Worm (Caenorhabditis elegans) whole organism, late embryonic: ENCODE data around the gene aqp-8.

ENCODE experiments used
- ama-1 ChIP-seq: fragments of 150-350 bp; optimal IDR thresholded peaks from 2 replicates; lab custom pipeline; 2014
- fkh-10 ChIP-seq: fragments of 150-350 bp; optimal IDR thresholded peaks from 2 replicates; lab custom pipeline; 2014; ENCODE audit warnings: missing biosample characterization, missing genetic modification reagents, missing genetic modification characterization
- nhr-11 ChIP-seq: fragments of 150-350 bp; optimal IDR thresholded peaks from 2 replicates; lab custom pipeline; 2014; ENCODE audit warnings: missing biosample characterization, missing genetic modification characterization
- odd-2 ChIP-seq: sonication (generic microtip); optimal IDR thresholded peaks from 2 replicates; lab custom pipeline; 2017; ENCODE audit warnings: antibody characterized with exemption, mild to moderate bottlenecking, missing genetic modification characterization, missing compliant biosample characterization
- pqm-1 ChIP-seq: sonication (generic microtip); optimal IDR thresholded peaks from 2 replicates; lab custom pipeline; 2016; ENCODE audit warnings: missing genetic modification characterization, missing compliant biosample characterization
- syd-9 ChIP-seq: sonication (generic microtip); optimal IDR thresholded peaks from 2 replicates; lab custom pipeline; 2016; ENCODE audit warnings: mild to moderate bottlenecking, missing genetic modification characterization, moderate library complexity, missing compliant biosample characterization
- unc-3 ChIP-seq, 2 experiments: fragments of 200-800 bp in 1 of 2; sonication (Bioruptor generic) in 1 of 2; sonication (generic microtip) in 1 of 2; conservative IDR thresholded peaks in 1 of 2; optimal IDR thresholded peaks in 1 of 2; 2 replicates each; pipeline versions ENCODE4 v1.3.6 to Lab custom; 2016 to 2022; ENCODE audit warnings: missing compliant biosample characterization in 2 of 2, missing genetic modification characterization in 2 of 2, missing genetic modification reagents in 1 of 2
- unc-55 ChIP-seq: sonication (generic microtip); optimal IDR thresholded peaks from 2 replicates; lab custom pipeline; 2017; ENCODE audit warnings: missing biosample characterization, missing genetic modification reagents, missing genetic modification characterization

ce11 chrX:4715107-4715506 is 10.3 kb upstream of the aqp-8 start, which contains the start of gene rpl-25.1:
- TF ChIP-seq unc-3 (GFP tag; conservative IDR thresholded peaks at IDR 0.05; lab: Robert Waterston, UW) (no peak), unc-3 (tag; optimal IDR thresholded peaks at IDR 0.05; lab: Kevin White, UChicago) (no peak), ama-1 (lab: Kevin White, UChicago) (no peak), unc-55 (no peak), nhr-11 (tag; lab: Kevin White, UChicago) (no peak), pqm-1 (no peak), syd-9 (tag; lab: Kevin White, UChicago) (no peak), fkh-10 (no peak), odd-2 (no peak)
